Worm (Caenorhabditis elegans): ENCODE results near the gene F40F8.11.
"Not testable (repeated sequence)": the region's sequence is repeated elsewhere in the genome, so short reads cannot be mapped to it uniquely, and the experiment has no call there.

F40F8.11 gene

DNA sequence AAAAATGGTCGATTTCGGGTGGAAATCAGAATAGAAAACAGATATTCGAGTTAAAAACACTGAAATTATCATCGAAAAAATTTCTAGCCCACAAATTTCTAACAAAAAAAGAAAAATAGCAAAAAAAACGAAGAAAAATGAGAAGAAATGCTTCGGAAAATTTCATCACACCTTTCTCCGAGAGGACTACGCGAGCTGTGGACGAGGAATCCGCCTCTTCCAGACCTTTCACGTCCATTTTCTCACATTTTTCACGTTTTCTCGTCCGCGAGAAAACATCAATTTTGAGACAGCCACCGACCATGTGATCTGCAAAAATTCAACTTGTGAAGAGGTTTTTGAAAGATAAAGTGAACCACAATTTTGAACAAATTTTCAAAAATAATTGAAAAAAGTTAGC is 44.1 kb upstream of the F40F8.11 start:
- TF ChIP-seq mcd-1 (GFP tag; IDR thresholded peaks at IDR 0.05): peak; percentile 36; the same call in 1 of the 2 replicates
- TF ChIP-seq lin-26 (GFP tag; IDR thresholded peaks at IDR 0.05): no peak
- TF ChIP-seq rpc-1 (optimal IDR thresholded peaks at IDR 0.05): no peak
- TF ChIP-seq rpc-1 (tag; optimal IDR thresholded peaks at IDR 0.05): no peak
- TF ChIP-seq ztf-6 (GFP tag; IDR thresholded peaks at IDR 0.05): no peak
- TF ChIP-seq C17E4.6 (GFP tag; IDR thresholded peaks at IDR 0.05): no peak
- no peak for TF ChIP-seq snpc-3.4 (tag; optimal IDR thresholded peaks at IDR 0.05)
- TF ChIP-seq cebp-1 (GFP tag; IDR thresholded peaks at IDR 0.05): peak; percentile 53; the same call in 1 of the 2 replicates
- TF ChIP-seq cebp-1 (tag; optimal IDR thresholded peaks at IDR 0.05): peak; percentile 69
- 0 out of 2 replicates have a peak, but pooled peaks have one; percentile 18 for TF ChIP-seq K11D2.4 (GFP tag; IDR thresholded peaks at IDR 0.05)
- TF ChIP-seq fkh-3 (tag; optimal IDR thresholded peaks at IDR 0.05): no peak
- no peak for TF ChIP-seq athp-1 (tag; optimal IDR thresholded peaks at IDR 0.05)
- no peak for TF ChIP-seq madf-8 (GFP tag; conservative IDR thresholded peaks at IDR 0.05)

DNA sequence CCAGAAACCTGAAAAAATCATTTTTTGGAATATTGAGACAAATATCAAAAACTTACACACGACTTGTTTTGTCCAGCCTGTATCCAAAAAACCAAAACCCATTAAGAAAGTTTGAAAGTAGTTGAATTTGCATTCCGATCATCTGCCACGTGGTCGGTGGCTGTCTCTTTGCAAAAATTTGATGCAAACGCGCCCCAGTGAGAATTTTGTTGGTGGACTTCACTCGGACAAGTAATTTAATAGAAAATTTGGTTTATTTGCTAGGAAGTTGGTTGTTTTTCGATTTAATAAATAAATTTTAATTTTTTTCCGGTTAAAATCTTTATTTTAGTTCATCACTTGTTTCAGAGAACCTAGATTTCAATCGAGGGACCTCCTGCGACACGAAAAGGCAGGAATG is 43.0 kb upstream of the F40F8.11 start:
- TF ChIP-seq mcd-1 (GFP tag; IDR thresholded peaks at IDR 0.05) (peak; percentile 59), F10E7.11 (tag; optimal IDR thresholded peaks at IDR 0.05) (no peak), snpc-3.4 (tag; optimal IDR thresholded peaks at IDR 0.05) (no peak), let-607 (tag; optimal IDR thresholded peaks at IDR 0.05) (peak in 1 of 2 experiments; percentile 74)

DNA sequence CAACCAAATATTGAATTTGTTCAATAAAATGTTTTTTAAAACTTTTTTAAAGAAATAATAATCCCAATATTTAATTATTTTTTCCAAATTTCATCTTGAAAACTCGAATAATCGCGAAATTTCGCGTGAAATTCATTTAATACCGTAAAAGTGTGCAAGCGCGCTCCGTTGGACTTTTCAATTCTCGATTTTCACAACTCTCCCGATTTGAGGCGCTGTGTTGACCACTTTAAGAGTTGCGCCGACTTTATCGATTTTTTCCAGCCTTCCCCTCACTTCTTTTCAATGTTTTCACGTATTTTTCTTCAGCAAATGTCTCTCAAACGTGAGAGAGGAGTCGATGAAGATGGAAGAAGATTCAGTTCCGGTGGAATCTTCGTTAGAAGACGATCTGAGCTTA is 38.1 kb upstream of the F40F8.11 start:
- peak; percentile 65 for TF ChIP-seq mcd-1 (GFP tag; IDR thresholded peaks at IDR 0.05)

- not testable (repeated sequence) for TF ChIP-seq snpc-4 (GFP tag; optimal IDR thresholded peaks at IDR 0.05)
- peak in 1 of 4 experiments; percentile 31 for TF ChIP-seq snpc-4 (tag; optimal IDR thresholded peaks at IDR 0.05)
- peak; percentile 75 for TF ChIP-seq mcd-1 (GFP tag; IDR thresholded peaks at IDR 0.05)
- TF ChIP-seq attf-5 (GFP tag; optimal IDR thresholded peaks at IDR 0.05): peak; percentile 35
- peak; percentile 80 for TF ChIP-seq ceh-100 (GFP tag; IDR thresholded peaks at IDR 0.05)
- TF ChIP-seq dox-1 (GFP tag; IDR thresholded peaks at IDR 0.05): peak; percentile 58
Observed at ce11 chrII:11168893-11169292, 36.5 kb upstream of the F40F8.11 start.

DNA sequence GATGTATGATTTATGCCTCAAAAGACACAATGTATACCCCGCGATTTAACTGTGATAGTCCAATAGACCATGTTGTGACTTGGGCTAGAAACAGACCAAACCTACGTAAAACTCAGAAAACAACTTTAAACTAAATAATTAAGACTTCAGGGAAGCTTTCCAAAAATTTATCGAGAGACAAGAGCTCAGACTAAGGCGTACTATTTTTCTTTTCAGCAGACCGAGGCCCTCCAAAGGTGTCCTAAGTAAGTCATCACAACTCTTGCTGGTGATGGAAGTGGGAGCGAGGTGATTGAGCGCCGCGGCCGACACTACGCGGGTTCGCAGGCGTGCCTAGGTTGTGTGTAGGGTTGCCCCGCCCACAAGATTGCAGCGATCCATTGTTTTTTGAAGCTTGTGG is 34.6 kb upstream of the F40F8.11 start:
- TF ChIP-seq hmg-20 (GFP tag; IDR thresholded peaks at IDR 0.05): peak; percentile 61; the same call in 1 of the 2 replicates
- peak; percentile 67; the same call in 1 of the 2 replicates for TF ChIP-seq lin-26 (GFP tag; IDR thresholded peaks at IDR 0.05)
- peak; percentile 84; the same call in 1 of the 2 replicates for TF ChIP-seq Y53G8AR.9 (GFP tag; conservative IDR thresholded peaks at IDR 0.05)
- TF ChIP-seq lsl-1 (GFP tag; optimal IDR thresholded peaks at IDR 0.05): peak; percentile 80
- TF ChIP-seq nhr-90 (tag; optimal IDR thresholded peaks at IDR 0.05): no peak
- peak; percentile 1 for TF ChIP-seq nhr-80 (tag; optimal IDR thresholded peaks at IDR 0.05)
- TF ChIP-seq hlh-12 (tag; optimal IDR thresholded peaks at IDR 0.05): no peak
- peak; percentile 92 for TF ChIP-seq madf-6 (GFP tag; IDR thresholded peaks at IDR 0.05)
- TF ChIP-seq nhr-120 (GFP tag; IDR thresholded peaks at IDR 0.05): no peak
- peak; percentile 74 for TF ChIP-seq mes-4 (tag; optimal IDR thresholded peaks at IDR 0.05)
- TF ChIP-seq hsf-1 (GFP tag; IDR thresholded peaks at IDR 0.05): peak; percentile 69; the same call in 1 of the 2 replicates
- peak; percentile 40 for TF ChIP-seq lin-40 (tag; optimal IDR thresholded peaks at IDR 0.05)
- no peak for TF ChIP-seq F52B5.7 (tag; optimal IDR thresholded peaks at IDR 0.05)
- peak; percentile 70 for TF ChIP-seq ZK185.1 (tag; optimal IDR thresholded peaks at IDR 0.05; ENCODE audit: poor library complexity, severe bottlenecking)
- no peak for TF ChIP-seq let-607 (tag; optimal IDR thresholded peaks at IDR 0.05)
- no peak for TF ChIP-seq lsy-27 (tag; optimal IDR thresholded peaks at IDR 0.05; ENCODE audit: borderline replicate concordance, insufficient read depth)
- TF ChIP-seq ceh-40 (GFP tag; IDR thresholded peaks at IDR 0.05): no peak
- TF ChIP-seq atf-7 (tag; optimal IDR thresholded peaks at IDR 0.05): peak; percentile 11
- peak; percentile 75 for TF ChIP-seq sptf-2 (GFP tag; optimal IDR thresholded peaks at IDR 0.05)
- no peak for TF ChIP-seq bed-1 (GFP tag; IDR thresholded peaks at IDR 0.05)
- peak; percentile 79 for TF ChIP-seq madf-8 (GFP tag; conservative IDR thresholded peaks at IDR 0.05)
- TF ChIP-seq ceh-91 (GFP tag; IDR thresholded peaks at IDR 0.05): peak; percentile 67
- TF ChIP-seq C06A6.2 (GFP tag; conservative IDR thresholded peaks at IDR 0.05): peak; percentile 28; the same call in 1 of the 2 replicates
- peak; percentile 98 for TF ChIP-seq pbrm-1 (GFP tag; IDR thresholded peaks at IDR 0.05)
- no peak for TF ChIP-seq akir-1 (GFP tag; optimal IDR thresholded peaks at IDR 0.05)

Measured in whole organism, young adult.